Fruit fly (Drosophila melanogaster): ENCODE results near the gene Sh3beta.

Sh3beta gene

dm6 chr3L:7381359-7381976 lies 12.4 kb upstream of the Sh3beta start, which contains the start of the genes SMSr and smid (continued):
- 0 out of 3 replicates have a peak, but pooled peaks have one; percentile 25 for TF ChIP-seq CG11093 (GFP tag; IDR thresholded peaks at IDR 0.05)
- TF ChIP-seq CG10209 (GFP tag; optimal IDR thresholded peaks at IDR 0.05) = peak; percentile 53
- TF ChIP-seq Elba2 (GFP tag; optimal IDR thresholded peaks at IDR 0.05) = no peak
- TF ChIP-seq sd (tag; optimal IDR thresholded peaks at IDR 0.05) = peak; percentile 68
- no peak for TF ChIP-seq CG4282 (GFP tag; optimal IDR thresholded peaks at IDR 0.05)
- TF ChIP-seq ro (GFP tag; IDR thresholded peaks at IDR 0.05) = no peak
- peak in 1 of 3 experiments; percentile 70 for TF ChIP-seq Stat92E (GFP tag; optimal IDR thresholded peaks at IDR 0.05)
- TF ChIP-seq CG11247 (GFP tag; IDR thresholded peaks at IDR 0.05) = 0 out of 2 replicates have a peak, but pooled peaks have one; percentile 7
- TF ChIP-seq Asciz (GFP tag; optimal IDR thresholded peaks at IDR 0.05) = no peak
- TF ChIP-seq CG15269 (tag; optimal IDR thresholded peaks at IDR 0.05) = peak; percentile 59
- peak; percentile 35 for TF ChIP-seq shn (GFP tag; optimal IDR thresholded peaks at IDR 0.05)
- peak; percentile 71 for TF ChIP-seq CG12659 (GFP tag; optimal IDR thresholded peaks at IDR 0.05)
- peak; percentile 80 for TF ChIP-seq CG1832 (GFP tag; optimal IDR thresholded peaks at IDR 0.05)
- peak; percentile 62 for TF ChIP-seq Dip3 (GFP tag; optimal IDR thresholded peaks at IDR 0.05)
- TF ChIP-seq Optix (GFP tag; IDR thresholded peaks at IDR 0.05) = no peak
- no peak for TF ChIP-seq CG34422 (GFP tag; IDR thresholded peaks at IDR 0.05)
- TF ChIP-seq CG15011 (GFP tag; optimal IDR thresholded peaks at IDR 0.05) = peak; percentile 20
- TF ChIP-seq CG13123 (GFP tag; optimal IDR thresholded peaks at IDR 0.05) = peak; percentile 23
- peak; percentile 24 for TF ChIP-seq CG3163 (GFP tag; optimal IDR thresholded peaks at IDR 0.05)
- TF ChIP-seq chinmo (GFP tag; IDR thresholded peaks at IDR 0.05; ENCODE audit: partially characterized antibody) = peak; percentile 85; the same call in 3 of the 4 replicates
- no peak for TF ChIP-seq sima (GFP tag; optimal IDR thresholded peaks at IDR 0.05)
- peak; percentile 80 for TF ChIP-seq mld (GFP tag; IDR thresholded peaks at IDR 0.05; ENCODE audit: partially characterized antibody)
- peak; percentile 60 for TF ChIP-seq PHDP (tag; optimal IDR thresholded peaks at IDR 0.05)
- TF ChIP-seq gsb-n (tag; optimal IDR thresholded peaks at IDR 0.05) = peak; percentile 65
- TF ChIP-seq phol (tag; optimal IDR thresholded peaks at IDR 0.05) = peak; percentile 84
- TF ChIP-seq vfl (GFP tag; optimal IDR thresholded peaks at IDR 0.05) = peak; percentile 42
- TF ChIP-seq CG8924 (tag; optimal IDR thresholded peaks at IDR 0.05) = peak; percentile 68
- TF ChIP-seq CG12769 (tag; optimal IDR thresholded peaks at IDR 0.05) = no peak
- TF ChIP-seq CG7987 (GFP tag; optimal IDR thresholded peaks at IDR 0.05) = peak; percentile 26
- peak; percentile 92 for TF ChIP-seq CG13287 (GFP tag; IDR thresholded peaks at IDR 0.05; ENCODE audit: partially characterized antibody)
- peak; percentile 47; the same call in 1 of the 2 replicates for TF ChIP-seq CG3847 (GFP tag; IDR thresholded peaks at IDR 0.05)
- no peak for TF ChIP-seq CG11696 (GFP tag; IDR thresholded peaks at IDR 0.05)
- peak; percentile 16 for TF ChIP-seq CG12219 (GFP tag; optimal IDR thresholded peaks at IDR 0.05)
- TF ChIP-seq CG30020 (tag; optimal IDR thresholded peaks at IDR 0.05) = peak; percentile 91
- peak; percentile 43 for TF ChIP-seq Sox100B (GFP tag; optimal IDR thresholded peaks at IDR 0.05)
- peak; percentile 53 for TF ChIP-seq CG17359 (tag; optimal IDR thresholded peaks at IDR 0.05)
- peak; percentile 53 for TF ChIP-seq fu2 (GFP tag; optimal IDR thresholded peaks at IDR 0.05)
- no peak for TF ChIP-seq luna (GFP tag; optimal IDR thresholded peaks at IDR 0.05)
- no peak for TF ChIP-seq HHEX (GFP tag; optimal IDR thresholded peaks at IDR 0.05)
- peak; percentile 66 for TF ChIP-seq Opbp (GFP tag; IDR thresholded peaks at IDR 0.05; ENCODE audit: partially characterized antibody)
- TF ChIP-seq inv (GFP tag; IDR thresholded peaks at IDR 0.05; ENCODE audit: partially characterized antibody) = peak; percentile 88
- TF ChIP-seq CG10979 (tag; optimal IDR thresholded peaks at IDR 0.05) = peak; percentile 62
- TF ChIP-seq da (GFP tag; optimal IDR thresholded peaks at IDR 0.05) = no peak
- TF ChIP-seq mirr (GFP tag; optimal IDR thresholded peaks at IDR 0.05) = peak; percentile 19
- no peak for TF ChIP-seq Nf-YC (tag; optimal IDR thresholded peaks at IDR 0.05)
- TF ChIP-seq repo (GFP tag; optimal IDR thresholded peaks at IDR 0.05) = no peak
- TF ChIP-seq pan (optimal IDR thresholded peaks at IDR 0.05) = no peak
- peak in 1 of 2 experiments; percentile 47 for TF ChIP-seq pan (GFP tag; optimal IDR thresholded peaks at IDR 0.05 in 1 of 2, IDR thresholded peaks at IDR 0.05 in 1 of 2)
- no peak for TF ChIP-seq seq (GFP tag; IDR thresholded peaks at IDR 0.05)
